Worm (Caenorhabditis elegans) whole organism, late embryonic: ENCODE measurements around the gene C09H5.7.

Source experiments
- ceh-45 ChIP-seq: fragments of 200-800 bp; sonication (Bioruptor generic); IDR thresholded peaks from 2 replicates; pipeline ENCODE4 v1.3.6; 2022; ENCODE audit warnings: missing genetic modification reagents, missing genetic modification characterization, missing compliant biosample characterization
- lin-11 ChIP-seq: fragments of 200-800 bp; sonication (Bioruptor generic); optimal IDR thresholded peaks from 2 replicates; lab custom pipeline; 2018; ENCODE audit warnings: mild to moderate bottlenecking, missing genetic modification characterization, missing compliant biosample characterization
- nfya-1 ChIP-seq: sonication (generic microtip); optimal IDR thresholded peaks from 2 replicates; lab custom pipeline; 2017; ENCODE audit warnings: missing genetic modification characterization, mild to moderate bottlenecking, missing compliant biosample characterization, antibody characterized with exemption, moderate library complexity
- pha-4 ChIP-seq: fragments of 150-350 bp; optimal IDR thresholded peaks from 2 replicates; lab custom pipeline; 2018; ENCODE audit warnings: missing biosample characterization, missing genetic modification reagents, missing genetic modification characterization
- sox-2 ChIP-seq: fragments of 200-800 bp; sonication (Bioruptor generic); IDR thresholded peaks from 2 replicates; pipeline ENCODE4 v1.3.6; 2022; ENCODE audit warnings: missing genetic modification reagents, missing genetic modification characterization, missing compliant biosample characterization

- TF ChIP-seq sox-2 (GFP tag; lab: Robert Waterston, UW) (no peak), lin-11 (no peak), pha-4 (no peak), ceh-45 (no peak), nfya-1 (tag; lab: Kevin White, UChicago) (no peak)
Observed at ce11 chrV:8102960-8103359, 17.9 kb upstream of the C09H5.7 start, which contains the start of gene str-90.
